Worm (Caenorhabditis elegans): ENCODE measurements around the gene F35E12.6.

The F35E12.6 gene

DNA sequence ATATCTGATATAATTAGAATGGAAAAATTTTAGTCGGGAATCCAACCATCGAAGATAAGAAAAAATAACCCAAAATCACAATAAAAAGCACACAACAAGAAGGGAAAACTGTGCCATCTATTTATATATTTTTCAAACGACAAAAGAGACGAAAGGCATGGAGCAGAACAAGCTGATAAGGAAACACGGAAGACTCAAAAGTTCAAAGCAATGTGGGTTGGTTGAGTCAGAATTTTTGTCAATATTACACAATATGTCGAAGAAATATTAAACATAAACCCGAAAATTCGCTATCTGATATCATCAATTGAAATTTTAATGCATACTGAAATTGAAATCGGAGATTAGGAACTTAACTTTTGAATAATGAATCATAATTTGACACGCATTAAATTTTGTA is 8.9 kb upstream of the F35E12.6 start, which contains the start of gene F35E12.9:
F35E12.9 (minus strand) TSS at position 227 of the 400 bp plus-strand sequence.
- TF ChIP-seq sea-1 (GFP tag; conservative IDR thresholded peaks at IDR 0.05) (no peak), hnd-1 (tag; optimal IDR thresholded peaks at IDR 0.05) (no peak), pes-1 (GFP tag; IDR thresholded peaks at IDR 0.05) (no peak), hmg-4 (GFP tag; optimal IDR thresholded peaks at IDR 0.05) (no peak), F13C5.2 (tag; optimal IDR thresholded peaks at IDR 0.05) (no peak), ets-7 (tag; optimal IDR thresholded peaks at IDR 0.05) (no peak), ceh-36 (tag; optimal IDR thresholded peaks at IDR 0.05) (no peak), tbx-37 (GFP tag; conservative IDR thresholded peaks at IDR 0.05) (no peak), tra-4 (tag; optimal IDR thresholded peaks at IDR 0.05) (no peak), aly-1 (tag; optimal IDR thresholded peaks at IDR 0.05) (no peak), scrt-1 (GFP tag; IDR thresholded peaks at IDR 0.05) (no peak), hmbx-1 (tag; optimal IDR thresholded peaks at IDR 0.05) (no peak), flt-1 (GFP tag; IDR thresholded peaks at IDR 0.05) (no peak)

- no peak for TF ChIP-seq B0310.2 (tag; optimal IDR thresholded peaks at IDR 0.05)
These were observed 3.9 kb upstream of the F35E12.6 start for ce11 chrV:13739901-13740300.

ce11 chrV:13738374-13738773 is 2.3 kb upstream of the F35E12.6 start, which contains the start of gene irg-5:
TSS of gene irg-5 (minus strand) at chrV:13738474.
- TF ChIP-seq B0310.2 (tag; optimal IDR thresholded peaks at IDR 0.05) (no peak), tra-4 (tag; optimal IDR thresholded peaks at IDR 0.05) (no peak), pes-1 (GFP tag; IDR thresholded peaks at IDR 0.05) (no peak), hmg-4 (GFP tag; optimal IDR thresholded peaks at IDR 0.05) (no peak), hnd-1 (tag; optimal IDR thresholded peaks at IDR 0.05) (no peak), ama-1 (optimal IDR thresholded peaks at IDR 0.05) (no peak), tbx-11 (GFP tag; IDR thresholded peaks at IDR 0.05) (no peak), F13C5.2 (tag; optimal IDR thresholded peaks at IDR 0.05) (no peak), aly-1 (tag; optimal IDR thresholded peaks at IDR 0.05) (no peak), tbx-37 (GFP tag; conservative IDR thresholded peaks at IDR 0.05) (no peak), hmbx-1 (tag; optimal IDR thresholded peaks at IDR 0.05) (no peak), ceh-13 (GFP tag; optimal IDR thresholded peaks at IDR 0.05) (no peak), scrt-1 (GFP tag; IDR thresholded peaks at IDR 0.05) (no peak), flt-1 (GFP tag; IDR thresholded peaks at IDR 0.05) (no peak), sea-1 (GFP tag; conservative IDR thresholded peaks at IDR 0.05) (no peak), ets-7 (tag; optimal IDR thresholded peaks at IDR 0.05) (no peak)

DNA sequence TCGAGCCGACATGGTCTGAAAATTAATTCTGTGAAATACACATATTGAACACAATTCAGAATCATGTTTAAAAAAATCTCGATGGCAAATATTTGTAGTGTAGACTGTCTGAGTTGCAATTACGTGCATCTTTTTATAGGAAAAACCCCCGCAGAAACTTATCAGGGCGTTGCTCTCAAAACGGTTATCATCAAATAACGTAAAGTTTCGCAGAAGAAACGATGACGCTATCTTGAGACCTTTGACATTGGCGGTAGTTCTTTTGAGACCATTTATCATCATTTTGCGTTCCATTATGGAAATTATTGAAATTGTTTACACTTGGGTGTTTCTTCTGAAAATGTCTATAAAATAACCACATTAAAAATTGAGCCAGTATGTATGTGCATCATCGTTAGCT is 5.3 kb downstream of the F35E12.6 start, which contains the start of gene dct-17:
dct-17 (minus strand) TSS at position 23 of the 400 bp plus-strand sequence.
- TF ChIP-seq hmbx-1 (tag; optimal IDR thresholded peaks at IDR 0.05) (no peak), tbx-11 (GFP tag; IDR thresholded peaks at IDR 0.05) (no peak), aly-1 (tag; optimal IDR thresholded peaks at IDR 0.05) (no peak), flt-1 (GFP tag; IDR thresholded peaks at IDR 0.05) (no peak), hmg-4 (GFP tag; optimal IDR thresholded peaks at IDR 0.05) (no peak), tbx-37 (GFP tag; conservative IDR thresholded peaks at IDR 0.05) (no peak), hnd-1 (tag; optimal IDR thresholded peaks at IDR 0.05) (no peak), pes-1 (GFP tag; IDR thresholded peaks at IDR 0.05) (no peak), ets-7 (tag; optimal IDR thresholded peaks at IDR 0.05) (no peak), F13C5.2 (tag; optimal IDR thresholded peaks at IDR 0.05) (no peak), sea-1 (GFP tag; conservative IDR thresholded peaks at IDR 0.05) (no peak), tra-4 (tag; optimal IDR thresholded peaks at IDR 0.05) (no peak), ceh-36 (tag; optimal IDR thresholded peaks at IDR 0.05) (no peak), ama-1 (optimal IDR thresholded peaks at IDR 0.05) (no peak), scrt-1 (GFP tag; IDR thresholded peaks at IDR 0.05) (no peak), B0310.2 (tag; optimal IDR thresholded peaks at IDR 0.05) (no peak), ceh-13 (GFP tag; optimal IDR thresholded peaks at IDR 0.05) (no peak)

ce11 chrV:13725574-13725973 is 10.5 kb downstream of the F35E12.6 start, which contains the start of gene fbxa-181:
TSS of gene fbxa-181 (plus strand) at chrV:13725874.
- TF ChIP-seq ceh-36 (tag; optimal IDR thresholded peaks at IDR 0.05) (no peak), scrt-1 (GFP tag; IDR thresholded peaks at IDR 0.05) (no peak), ets-7 (tag; optimal IDR thresholded peaks at IDR 0.05) (no peak), ceh-13 (GFP tag; optimal IDR thresholded peaks at IDR 0.05) (no peak), flt-1 (GFP tag; IDR thresholded peaks at IDR 0.05) (no peak), tra-4 (tag; optimal IDR thresholded peaks at IDR 0.05) (no peak), B0310.2 (tag; optimal IDR thresholded peaks at IDR 0.05) (no peak), hnd-1 (tag; optimal IDR thresholded peaks at IDR 0.05) (no peak), tbx-37 (GFP tag; conservative IDR thresholded peaks at IDR 0.05) (no peak), ama-1 (optimal IDR thresholded peaks at IDR 0.05) (no peak), hmbx-1 (tag; optimal IDR thresholded peaks at IDR 0.05) (no peak), hmg-4 (GFP tag; optimal IDR thresholded peaks at IDR 0.05) (no peak), tbx-11 (GFP tag; IDR thresholded peaks at IDR 0.05) (no peak), aly-1 (tag; optimal IDR thresholded peaks at IDR 0.05) (no peak), pes-1 (GFP tag; IDR thresholded peaks at IDR 0.05) (no peak), F13C5.2 (tag; optimal IDR thresholded peaks at IDR 0.05) (no peak), sea-1 (GFP tag; conservative IDR thresholded peaks at IDR 0.05) (no peak)

ce11 chrV:13724781-13725180 is 11.3 kb downstream of the F35E12.6 start, which contains the start of gene F35E12.2:
TSS of gene F35E12.2 (minus strand) at chrV:13724881.
- TF ChIP-seq tbx-11 (GFP tag; IDR thresholded peaks at IDR 0.05) (no peak), ceh-13 (GFP tag; optimal IDR thresholded peaks at IDR 0.05) (no peak), hmbx-1 (tag; optimal IDR thresholded peaks at IDR 0.05) (no peak), scrt-1 (GFP tag; IDR thresholded peaks at IDR 0.05) (no peak), ets-7 (tag; optimal IDR thresholded peaks at IDR 0.05) (no peak), hmg-4 (GFP tag; optimal IDR thresholded peaks at IDR 0.05) (no peak), ceh-36 (tag; optimal IDR thresholded peaks at IDR 0.05) (no peak), ama-1 (optimal IDR thresholded peaks at IDR 0.05) (no peak), tbx-37 (GFP tag; conservative IDR thresholded peaks at IDR 0.05) (no peak), pes-1 (GFP tag; IDR thresholded peaks at IDR 0.05) (no peak), tra-4 (tag; optimal IDR thresholded peaks at IDR 0.05) (no peak), hnd-1 (tag; optimal IDR thresholded peaks at IDR 0.05) (no peak)

DNA sequence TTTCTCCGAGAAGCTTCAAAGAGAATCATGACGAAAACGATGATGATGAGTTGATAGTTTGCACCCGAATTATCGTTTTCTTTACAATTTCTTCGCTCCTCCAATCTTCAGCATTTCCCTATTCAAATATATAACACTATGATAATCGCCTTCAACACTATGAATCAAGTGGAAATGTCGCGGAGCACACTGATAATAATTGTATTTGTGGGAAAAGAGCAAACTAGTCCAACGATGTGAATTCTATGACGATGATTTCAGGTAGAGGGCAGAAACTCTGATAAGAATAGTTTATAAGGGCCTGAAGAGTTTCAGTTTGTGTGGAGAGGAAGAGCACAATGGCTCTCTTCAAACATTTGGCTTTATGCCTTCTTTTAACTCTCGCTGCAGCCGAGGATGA is 19.5 kb downstream of the F35E12.6 start, which contains the start of gene T01D3.6:
T01D3.6 (plus strand) TSS at position 294 of the 400 bp plus-strand sequence.
- TF ChIP-seq ama-1 (optimal IDR thresholded peaks at IDR 0.05) (no peak), B0310.2 (tag; optimal IDR thresholded peaks at IDR 0.05) (no peak), ceh-36 (tag; optimal IDR thresholded peaks at IDR 0.05) (no peak), aly-1 (tag; optimal IDR thresholded peaks at IDR 0.05) (no peak)

Data from whole organism, early embryonic.